Worm (Caenorhabditis elegans) whole organism, early embryonic: Measurements from ENCODE around the gene pir-1.

Experiments used
- B0310.2 ChIP-seq: sonication (generic microtip); optimal IDR thresholded peaks from 2 replicates; lab custom pipeline; 2016; ENCODE audit warnings: mild to moderate bottlenecking, missing genetic modification characterization, missing compliant biosample characterization
- F13C5.2 ChIP-seq: sonication (generic microtip); optimal IDR thresholded peaks from 2 replicates; lab custom pipeline; 2017; ENCODE audit warnings: mild to moderate bottlenecking, missing genetic modification characterization, inconsistent platforms, missing compliant biosample characterization
- ama-1 ChIP-seq: fragments of 150-350 bp; optimal IDR thresholded peaks from 2 replicates; lab custom pipeline; 2014
- ceh-13 ChIP-seq: fragments of 200-800 bp; sonication (Bioruptor generic); optimal IDR thresholded peaks from 2 replicates; lab custom pipeline; 2018; ENCODE audit warnings: mild to moderate bottlenecking, missing genetic modification characterization, missing compliant biosample characterization
- ceh-36 ChIP-seq: sonication (generic microtip); optimal IDR thresholded peaks from 2 replicates; lab custom pipeline; 2016; ENCODE audit warnings: missing genetic modification characterization, inconsistent platforms, missing compliant biosample characterization
- ets-7 ChIP-seq: sonication (generic microtip); optimal IDR thresholded peaks from 2 replicates; lab custom pipeline; 2016; ENCODE audit warnings: missing genotype, missing genetic modification characterization, missing compliant biosample characterization
- flt-1 ChIP-seq: fragments of 200-800 bp; sonication (Bioruptor generic); IDR thresholded peaks from 2 replicates; pipeline ENCODE4 v1.3.6; 2022; ENCODE audit warnings: missing genetic modification characterization, missing compliant biosample characterization
- hmbx-1 ChIP-seq: sonication (generic microtip); optimal IDR thresholded peaks from 2 replicates; lab custom pipeline; 2016; ENCODE audit warnings: mild to moderate bottlenecking, missing genetic modification characterization, missing compliant biosample characterization
- hnd-1 ChIP-seq: sonication (generic microtip); optimal IDR thresholded peaks from 2 replicates; lab custom pipeline; 2016; ENCODE audit warnings: missing genetic modification characterization, missing compliant biosample characterization
- pes-1 ChIP-seq: fragments of 200-800 bp; sonication (Bioruptor generic); IDR thresholded peaks from 2 replicates; pipeline ENCODE4 v1.3.6; 2022; ENCODE audit warnings: missing genetic modification reagents, missing genetic modification characterization, missing compliant biosample characterization
- sea-1 ChIP-seq: fragments of 200-800 bp; sonication (Bioruptor generic); conservative IDR thresholded peaks from 2 replicates; pipeline ENCODE4 v1.3.6; 2022; ENCODE audit warnings: missing genetic modification characterization, missing compliant biosample characterization
- tbx-11 ChIP-seq: fragments of 200-800 bp; sonication (Bioruptor generic); IDR thresholded peaks from 2 replicates; pipeline ENCODE4 v1.3.6; 2022; ENCODE audit warnings: missing genetic modification characterization, missing compliant biosample characterization
- tbx-37 ChIP-seq: fragments of 200-800 bp; sonication (Bioruptor generic); conservative IDR thresholded peaks from 2 replicates; pipeline ENCODE4 v1.3.6; 2022; ENCODE audit warnings: missing genetic modification reagents, missing genetic modification characterization, missing compliant biosample characterization
- tra-4 ChIP-seq: sonication (generic microtip); optimal IDR thresholded peaks from 2 replicates; lab custom pipeline; 2017; ENCODE audit warnings: missing genetic modification characterization, missing compliant biosample characterization

ce11 chrII:9139172-9139700 is 37.9 kb upstream of the pir-1 start, which contains the start of gene Y9C2UA.1:
- no peak for TF ChIP-seq flt-1 (GFP tag; lab: Robert Waterston, UW)
- no peak for TF ChIP-seq tra-4 (tag; lab: Kevin White, UChicago)
- no peak for TF ChIP-seq hmbx-1 (tag; lab: Kevin White, UChicago)
- no peak for TF ChIP-seq ets-7 (tag; lab: Kevin White, UChicago)
- no peak for TF ChIP-seq ceh-13 (GFP tag; lab: Kevin White, UChicago)
- TF ChIP-seq ama-1, result no peak
- no peak for TF ChIP-seq B0310.2 (tag; lab: Kevin White, UChicago)
- no peak for TF ChIP-seq tbx-11 (GFP tag; lab: Robert Waterston, UW)
- TF ChIP-seq F13C5.2 (tag; lab: Kevin White, UChicago), result no peak
- no peak for TF ChIP-seq ceh-36 (tag; lab: Kevin White, UChicago)
- TF ChIP-seq hnd-1 (tag; lab: Kevin White, UChicago), result no peak
- TF ChIP-seq pes-1 (GFP tag; lab: Robert Waterston, UW), result no peak
- no peak for TF ChIP-seq sea-1
- no peak for TF ChIP-seq tbx-37
